Worm (Caenorhabditis elegans): ENCODE data around the gene sdz-13.

Gene sdz-13

DNA sequence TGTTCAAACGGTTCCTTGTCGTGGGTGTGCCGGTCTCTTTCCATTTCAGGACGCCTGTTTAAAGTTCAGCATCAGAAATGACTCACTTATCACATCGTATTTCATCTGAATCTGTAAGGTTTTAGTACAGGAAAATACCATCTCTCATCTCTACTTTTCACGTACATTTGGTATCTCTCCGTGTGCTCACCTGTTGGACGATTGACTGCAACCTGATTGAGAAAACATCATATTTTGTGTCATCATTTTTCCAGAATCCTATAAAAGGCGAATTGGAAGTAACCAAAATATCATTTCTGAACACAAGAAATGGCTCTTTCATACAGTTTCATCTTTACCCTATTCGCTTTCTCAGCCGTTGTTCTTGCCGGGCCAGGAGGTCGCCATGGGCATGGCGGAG is 20.6 kb upstream of the sdz-13 start, which contains the start of gene srlf-30:
srlf-30 (plus strand) TSS at position 301 of the 400 bp plus-strand sequence.
- TF ChIP-seq zfh-2 (GFP tag; conservative IDR thresholded peaks at IDR 0.05): no peak
- no peak for TF ChIP-seq ceh-40 (GFP tag; IDR thresholded peaks at IDR 0.05)
- no peak for TF ChIP-seq fkh-3 (tag; optimal IDR thresholded peaks at IDR 0.05)

DNA sequence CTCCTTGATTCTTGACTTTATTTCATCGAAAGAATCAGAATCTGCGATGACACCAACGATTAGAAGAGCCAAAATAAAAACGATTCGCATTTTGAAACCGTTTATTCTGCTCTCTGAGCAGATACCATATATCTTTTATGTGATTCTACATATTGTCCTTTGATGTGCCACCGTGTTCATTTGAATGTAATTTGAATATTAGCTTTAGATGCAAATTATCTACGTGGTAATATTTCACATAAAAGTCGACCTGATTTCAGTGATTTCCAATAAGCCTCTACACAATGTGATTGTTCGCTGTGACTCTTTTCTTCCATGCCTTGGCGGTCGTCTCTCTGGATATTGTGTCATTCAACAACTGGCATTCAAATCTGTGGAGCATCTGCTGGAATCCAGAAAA is 19.6 kb upstream of the sdz-13 start, which contains the start of the genes F13E9.9 and F13E9.19:
F13E9.9 (minus strand) TSS at position 101 of the 400 bp plus-strand sequence.
F13E9.19 (plus strand) TSS at position 316 of the 400 bp plus-strand sequence.
- no peak for TF ChIP-seq nhr-27 (tag; optimal IDR thresholded peaks at IDR 0.05)

DNA sequence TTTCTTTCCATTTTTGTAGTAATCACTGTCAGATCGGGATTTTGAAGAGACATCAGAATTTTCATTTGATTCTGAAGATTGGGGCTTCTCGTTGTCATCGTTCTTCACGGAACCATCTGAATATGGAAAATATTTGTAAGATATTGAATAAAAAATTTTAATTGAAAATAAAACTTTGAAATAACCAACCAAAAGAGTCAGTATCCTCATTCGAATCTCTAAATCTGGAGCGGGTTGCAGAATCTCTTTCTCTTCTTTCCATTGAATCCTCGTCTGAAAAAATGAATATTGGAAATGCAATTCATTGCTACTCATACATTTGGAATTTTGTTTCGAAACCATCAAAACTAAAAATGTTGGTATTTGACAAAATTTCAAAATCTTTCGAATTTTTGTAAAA is 18.7 kb upstream of the sdz-13 start:
- TF ChIP-seq dpl-1 (GFP tag; optimal IDR thresholded peaks at IDR 0.05) (no peak), bed-2 (GFP tag; IDR thresholded peaks at IDR 0.05) (no peak), attf-6 (GFP tag; IDR thresholded peaks at IDR 0.05) (no peak), chd-7 (tag; optimal IDR thresholded peaks at IDR 0.05) (no peak), fkh-3 (tag; optimal IDR thresholded peaks at IDR 0.05) (no peak), snpc-4 (GFP tag; optimal IDR thresholded peaks at IDR 0.05) (no peak), snpc-4 (tag; optimal IDR thresholded peaks at IDR 0.05) (no peak)

DNA sequence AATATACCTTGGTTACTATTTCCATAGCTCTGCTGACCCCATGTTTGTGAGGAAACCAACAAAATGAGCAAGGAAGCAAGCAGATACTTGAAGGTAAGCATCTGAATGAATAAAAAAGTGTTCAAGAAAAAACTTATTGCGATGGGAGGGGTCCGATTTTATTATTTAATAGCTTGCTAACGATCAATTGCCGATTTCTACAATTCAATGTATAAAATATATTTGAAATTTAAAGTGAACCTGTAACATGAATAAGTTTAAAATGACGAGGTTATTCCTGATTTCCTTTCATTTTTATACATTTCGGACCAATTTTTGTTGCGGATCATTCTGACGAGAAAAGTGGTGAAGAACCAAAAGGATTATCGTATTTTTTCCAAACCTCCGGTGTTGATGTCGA is 17.1 kb upstream of the sdz-13 start, which contains the start of gene srlf-13:
srlf-13 (minus strand) TSS at position 101 of the 400 bp plus-strand sequence.
- TF ChIP-seq ztf-6 (GFP tag; IDR thresholded peaks at IDR 0.05) (no peak), ceh-58 (GFP tag; IDR thresholded peaks at IDR 0.05) (no peak), aptf-3 (GFP tag; IDR thresholded peaks at IDR 0.05) (no peak), F52B5.7 (tag; optimal IDR thresholded peaks at IDR 0.05) (no peak), hmg-20 (GFP tag; IDR thresholded peaks at IDR 0.05) (no peak), ceh-79 (tag; optimal IDR thresholded peaks at IDR 0.05) (no peak), egl-44 (GFP tag; IDR thresholded peaks at IDR 0.05) (no peak), F22D6.2 (tag; optimal IDR thresholded peaks at IDR 0.05) (no peak), mcd-1 (GFP tag; IDR thresholded peaks at IDR 0.05) (no peak)

DNA sequence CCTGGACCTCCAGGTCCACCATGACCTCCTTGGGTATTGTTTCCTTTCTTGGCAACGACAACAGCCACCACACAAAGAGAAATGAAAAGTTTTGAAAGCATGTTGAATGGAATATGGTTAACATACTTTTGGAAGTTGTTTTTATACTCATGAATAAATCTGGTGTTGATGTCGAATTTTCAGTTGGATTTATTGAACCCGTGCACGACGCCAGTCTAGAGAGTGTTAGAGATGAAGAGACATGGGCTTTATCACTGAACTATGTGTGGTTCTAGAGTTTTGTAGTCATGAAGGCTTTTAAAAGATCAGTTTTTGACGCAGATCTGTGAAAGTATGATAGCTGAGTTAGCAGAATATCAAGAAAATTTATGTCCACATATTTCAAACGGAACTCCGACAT is 14.8 kb upstream of the sdz-13 start, which contains the start of gene srlf-14:
srlf-14 (minus strand) TSS at position 101 of the 400 bp plus-strand sequence.
- no peak for TF ChIP-seq hmg-1.2 (GFP tag; IDR thresholded peaks at IDR 0.05)
- no peak for TF ChIP-seq madf-8 (GFP tag; conservative IDR thresholded peaks at IDR 0.05)
- TF ChIP-seq madf-3 (GFP tag; IDR thresholded peaks at IDR 0.05): no peak
- TF ChIP-seq bed-1 (GFP tag; IDR thresholded peaks at IDR 0.05): no peak
- no peak for TF ChIP-seq ceh-100 (GFP tag; IDR thresholded peaks at IDR 0.05)

DNA sequence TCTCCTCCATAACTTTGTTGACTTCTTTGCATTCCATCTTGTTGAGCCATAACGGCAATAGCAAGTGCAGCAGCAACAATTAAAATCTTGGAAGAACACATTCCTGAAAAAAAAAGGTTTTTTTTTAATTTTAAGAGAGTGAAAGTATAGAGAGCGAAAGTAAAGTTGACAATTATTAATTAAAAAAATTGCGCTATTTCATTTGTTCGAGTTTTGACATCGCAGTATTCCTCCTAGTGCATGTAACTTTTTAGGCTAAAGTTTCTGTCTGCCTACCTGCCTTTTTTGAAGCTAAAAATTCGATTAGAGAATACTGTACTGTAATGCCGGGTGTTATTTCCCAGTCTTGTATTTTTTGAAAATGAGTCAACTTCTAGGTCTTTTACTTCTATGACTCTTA is 12.6 kb upstream of the sdz-13 start, which contains the start of gene srlf-12:
srlf-12 (minus strand) TSS at position 101 of the 400 bp plus-strand sequence.
- no peak for TF ChIP-seq ztf-18 (tag; optimal IDR thresholded peaks at IDR 0.05)
- no peak for TF ChIP-seq B0261.1 (tag; optimal IDR thresholded peaks at IDR 0.05)

DNA sequence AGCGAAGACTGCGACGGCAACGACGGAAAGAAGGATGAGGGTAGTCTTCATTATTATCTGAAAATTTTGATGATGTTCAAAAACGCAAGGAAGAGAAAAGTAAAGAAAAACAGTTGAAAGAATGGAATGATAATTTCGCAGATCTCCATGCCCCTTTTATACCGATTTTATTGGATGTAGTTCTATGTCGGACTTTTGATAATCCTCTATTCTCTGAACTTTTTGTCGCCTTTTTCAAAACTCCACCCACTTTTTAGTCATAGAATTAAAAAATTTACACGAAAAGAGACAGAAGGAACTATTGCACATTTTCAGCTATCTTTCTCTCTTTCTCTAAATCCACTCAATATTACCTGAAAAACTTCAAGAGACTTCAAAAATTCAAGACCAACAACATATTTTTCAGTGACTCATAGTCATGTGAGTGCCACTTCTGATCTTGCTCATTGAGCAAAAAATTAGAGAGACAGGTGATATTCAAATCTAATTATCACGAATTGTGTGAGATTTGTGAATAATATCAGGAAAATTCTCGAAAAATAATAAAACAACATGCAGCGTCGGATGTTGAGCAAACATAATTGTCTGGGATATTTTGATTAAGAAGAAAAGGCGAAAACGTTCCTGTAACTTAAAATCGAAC is 10.5 kb upstream of the sdz-13 start, which contains the start of gene F13E9.15:
F13E9.15 (minus strand) TSS at position 51 of the 643 bp plus-strand sequence.
- TF ChIP-seq ztf-26 (tag; optimal IDR thresholded peaks at IDR 0.05) (no peak), egl-18 (GFP tag; IDR thresholded peaks at IDR 0.05) (no peak), bed-1 (GFP tag; IDR thresholded peaks at IDR 0.05) (no peak), C06A6.2 (GFP tag; conservative IDR thresholded peaks at IDR 0.05) (no peak), pbrm-1 (GFP tag; IDR thresholded peaks at IDR 0.05) (no peak), ceh-100 (GFP tag; IDR thresholded peaks at IDR 0.05) (no peak), F57A8.1 (GFP tag; optimal IDR thresholded peaks at IDR 0.05) (no peak), unc-130 (GFP tag; optimal IDR thresholded peaks at IDR 0.05) (no peak), F57C9.4 (tag; optimal IDR thresholded peaks at IDR 0.05) (no peak), lsy-27 (tag; optimal IDR thresholded peaks at IDR 0.05; ENCODE audit: borderline replicate concordance, insufficient read depth) (no peak), athp-1 (tag; optimal IDR thresholded peaks at IDR 0.05) (no peak), dpff-1 (tag; optimal IDR thresholded peaks at IDR 0.05) (no peak), nfya-2 (GFP tag; IDR thresholded peaks at IDR 0.05) (no peak)

Data from whole organism, young adult.